Worm (Caenorhabditis elegans): ENCODE data around the gene F10B5.3.
A peak's percentile ranks its signal among the peaks of the same experiment; 100 is the strongest.

The F10B5.3 gene

ce11 chrII:8185016-8185493 is 35.2 kb upstream of the F10B5.3 start, which contains the start of the genes mig-5 and cct-1 (continued):
- peak; percentile 87 for TF ChIP-seq somi-1 (GFP tag; optimal IDR thresholded peaks at IDR 0.05)
- TF ChIP-seq B0261.1 (tag; optimal IDR thresholded peaks at IDR 0.05), result no peak
- peak; percentile 84 for TF ChIP-seq ceh-27 (GFP tag; optimal IDR thresholded peaks at IDR 0.05)
- TF ChIP-seq snpc-3.4 (tag; optimal IDR thresholded peaks at IDR 0.05), result peak; percentile 26
- peak; percentile 83 for TF ChIP-seq F23B12.7 (tag; optimal IDR thresholded peaks at IDR 0.05; ENCODE audit: insufficient read depth)
- TF ChIP-seq rpc-1 (optimal IDR thresholded peaks at IDR 0.05), result peak; percentile 41
- no peak for TF ChIP-seq rpc-1 (tag; optimal IDR thresholded peaks at IDR 0.05)
- TF ChIP-seq lin-54 (GFP tag; optimal IDR thresholded peaks at IDR 0.05), result peak; percentile 90
- TF ChIP-seq K11D2.4 (GFP tag; IDR thresholded peaks at IDR 0.05), result peak; percentile 94
- peak; percentile 84 for TF ChIP-seq tlf-1 (GFP tag; optimal IDR thresholded peaks at IDR 0.05)
- peak; percentile 77 for TF ChIP-seq ztf-18 (tag; optimal IDR thresholded peaks at IDR 0.05)
- no peak for TF ChIP-seq F39B2.1 (GFP tag; IDR thresholded peaks at IDR 0.05)
- TF ChIP-seq pha-4 (tag; optimal IDR thresholded peaks at IDR 0.05), result peak; percentile 86
- TF ChIP-seq F52B5.7 (tag; optimal IDR thresholded peaks at IDR 0.05), result no peak
- TF ChIP-seq nfya-1 (tag; optimal IDR thresholded peaks at IDR 0.05; ENCODE audit: borderline replicate concordance, insufficient read depth), result no peak
- TF ChIP-seq dpl-1 (GFP tag; optimal IDR thresholded peaks at IDR 0.05), result peak; percentile 53
- no peak for TF ChIP-seq F37B4.10 (GFP tag; IDR thresholded peaks at IDR 0.05)
- peak; percentile 67 for TF ChIP-seq unc-130 (GFP tag; optimal IDR thresholded peaks at IDR 0.05)
- TF ChIP-seq F10E7.11 (tag; optimal IDR thresholded peaks at IDR 0.05), result no peak
- TF ChIP-seq die-1 (tag; optimal IDR thresholded peaks at IDR 0.05), result peak; percentile 30
- TF ChIP-seq lag-1 (GFP tag; IDR thresholded peaks at IDR 0.05), result no peak
- TF ChIP-seq Y67H2A.10 (GFP tag; conservative IDR thresholded peaks at IDR 0.05), result peak; percentile 54; the same call in 1 of the 2 replicates
- peak; percentile 71 for TF ChIP-seq madf-8 (GFP tag; conservative IDR thresholded peaks at IDR 0.05)
- TF ChIP-seq T26A5.8 (tag; optimal IDR thresholded peaks at IDR 0.05), result no peak
- TF ChIP-seq mxl-1 (tag; optimal IDR thresholded peaks at IDR 0.05), result no peak
- TF ChIP-seq nhr-80 (tag; optimal IDR thresholded peaks at IDR 0.05), result peak; percentile 62
- no peak for TF ChIP-seq zim-3 (tag; optimal IDR thresholded peaks at IDR 0.05)
- no peak for TF ChIP-seq bed-1 (GFP tag; IDR thresholded peaks at IDR 0.05)
- 0 out of 2 replicates have a peak, but pooled peaks have one; percentile 18 for TF ChIP-seq ztf-28 (GFP tag; IDR thresholded peaks at IDR 0.05)
- no peak for TF ChIP-seq ceh-58 (GFP tag; IDR thresholded peaks at IDR 0.05)
- peak; percentile 90 for TF ChIP-seq hsf-1 (GFP tag; IDR thresholded peaks at IDR 0.05)
- peak; percentile 82 for TF ChIP-seq ceh-100 (GFP tag; IDR thresholded peaks at IDR 0.05)
- TF ChIP-seq zfh-2 (GFP tag; conservative IDR thresholded peaks at IDR 0.05), result no peak
- peak; percentile 79 for TF ChIP-seq lsl-1 (GFP tag; optimal IDR thresholded peaks at IDR 0.05)
- peak; percentile 96 for TF ChIP-seq ZK185.1 (tag; optimal IDR thresholded peaks at IDR 0.05; ENCODE audit: poor library complexity, severe bottlenecking)
- no peak for TF ChIP-seq F57C9.4 (tag; optimal IDR thresholded peaks at IDR 0.05)
- peak; percentile 74 for TF ChIP-seq ztf-26 (tag; optimal IDR thresholded peaks at IDR 0.05)
- TF ChIP-seq Y53G8AR.9 (GFP tag; conservative IDR thresholded peaks at IDR 0.05), result peak; percentile 77; the same call in 1 of the 2 replicates
- TF ChIP-seq ekl-4 (GFP tag; IDR thresholded peaks at IDR 0.05), result peak; percentile 91
- peak; percentile 9 for TF ChIP-seq T07F8.4 (tag; optimal IDR thresholded peaks at IDR 0.05)
- no peak for TF ChIP-seq F57A8.1 (GFP tag; optimal IDR thresholded peaks at IDR 0.05)
- TF ChIP-seq mel-28 (tag; optimal IDR thresholded peaks at IDR 0.05; ENCODE audit: borderline replicate concordance), result no peak
- TF ChIP-seq lsy-27 (tag; optimal IDR thresholded peaks at IDR 0.05; ENCODE audit: borderline replicate concordance, insufficient read depth), result no peak
- peak; percentile 73; the same call in 1 of the 2 replicates for TF ChIP-seq hmg-20 (GFP tag; IDR thresholded peaks at IDR 0.05)
- no peak for TF ChIP-seq F55B11.4 (tag; optimal IDR thresholded peaks at IDR 0.05; ENCODE audit: borderline replicate concordance, insufficient read depth)
- TF ChIP-seq atf-7 (tag; optimal IDR thresholded peaks at IDR 0.05), result peak; percentile 73
- TF ChIP-seq ceh-91 (GFP tag; IDR thresholded peaks at IDR 0.05), result peak; percentile 87
- no peak for TF ChIP-seq ceh-40 (GFP tag; IDR thresholded peaks at IDR 0.05)
- no peak for TF ChIP-seq mes-4 (tag; optimal IDR thresholded peaks at IDR 0.05)

Data from whole organism, young adult.